Fruit fly (Drosophila melanogaster) whole organism, prepupa: ENCODE data around the gene Gr39a.

Experiments
- Blimp-1 ChIP-seq: fragments of 200-800 bp; sonication (Bioruptor generic); optimal IDR thresholded peaks from 3 replicates; lab custom pipeline; 2017; ENCODE audit warnings: missing biosample characterization, missing genetic modification characterization, mild to moderate bottlenecking, moderate library complexity, missing genetic modification reagents
- CG10631 ChIP-seq: fragments of 200-800 bp; sonication (Bioruptor generic); optimal IDR thresholded peaks from 2 replicates; lab custom pipeline; 2016; ENCODE audit warnings: missing biosample characterization, missing genetic modification characterization
- CG15336 ChIP-seq: fragments of 200-800 bp; sonication (Bioruptor generic); IDR thresholded peaks from 2 replicates; pipeline ENCODE4 v1.3.6; 2022; ENCODE audit warnings: missing biosample characterization, missing genetic modification characterization
- CG16779 ChIP-seq: fragments of 200-800 bp; sonication (Bioruptor generic); optimal IDR thresholded peaks from 3 replicates; lab custom pipeline; 2017; ENCODE audit warnings: missing biosample characterization, mild to moderate bottlenecking, missing genetic modification characterization
- CG31627 ChIP-seq: fragments of 200-800 bp; sonication (Bioruptor generic); optimal IDR thresholded peaks from 3 replicates; lab custom pipeline; 2016; ENCODE audit warnings: missing biosample characterization, missing genetic modification characterization
- CG32006 ChIP-seq: fragments of 200-800 bp; sonication (Bioruptor generic); optimal IDR thresholded peaks from 3 replicates; lab custom pipeline; 2017; ENCODE audit warnings: missing biosample characterization, mild to moderate bottlenecking, missing genetic modification characterization
- CG34406 ChIP-seq: fragments of 200-800 bp; sonication (Bioruptor generic); optimal IDR thresholded peaks from 3 replicates; lab custom pipeline; 2016; ENCODE audit warnings: missing biosample characterization, missing genetic modification characterization
- CG3919 ChIP-seq: fragments of 200-800 bp; sonication (Bioruptor generic); optimal IDR thresholded peaks from 3 replicates; lab custom pipeline; 2016; ENCODE audit warnings: missing biosample characterization, missing genetic modification characterization
- CG6163 ChIP-seq: fragments of 200-800 bp; sonication (Bioruptor generic); IDR thresholded peaks from 3 replicates; pipeline ENCODE4 v1.3.6; 2022; ENCODE audit warnings: missing biosample characterization, missing genetic modification characterization
- CG6808 ChIP-seq: fragments of 200-800 bp; sonication (Bioruptor generic); optimal IDR thresholded peaks from 3 replicates; lab custom pipeline; 2017; ENCODE audit warnings: missing biosample characterization, missing genetic modification characterization, mild to moderate bottlenecking, moderate library complexity, missing genetic modification reagents
- CG8632 ChIP-seq: fragments of 200-800 bp; sonication (Bioruptor generic); optimal IDR thresholded peaks from 3 replicates; lab custom pipeline; 2016; ENCODE audit warnings: missing biosample characterization, missing genetic modification characterization
- CG9139 ChIP-seq: fragments of 200-800 bp; sonication (Bioruptor generic); optimal IDR thresholded peaks from 3 replicates; lab custom pipeline; 2017; ENCODE audit warnings: missing biosample characterization, mild to moderate bottlenecking, missing genetic modification characterization
- Eip78C ChIP-seq: fragments of 200-800 bp; sonication (Bioruptor generic); peaks from one replicate; lab custom pipeline; 2016; ENCODE audit warnings: missing biosample characterization, missing genetic modification characterization
- Eip93F ChIP-seq: fragments of 200-800 bp; sonication (Bioruptor generic); optimal IDR thresholded peaks from 2 replicates; lab custom pipeline; 2016; ENCODE audit warnings: missing biosample characterization, mild to moderate bottlenecking, missing genetic modification characterization
- Ets96B ChIP-seq: fragments of 200-800 bp; optimal IDR thresholded peaks from 2 replicates; lab custom pipeline; 2019; ENCODE audit warnings: missing biosample characterization, mild to moderate bottlenecking, missing genetic modification characterization, moderate library complexity
- Gug ChIP-seq: fragments of 200-800 bp; sonication (Bioruptor generic); IDR thresholded peaks from 2 replicates; pipeline ENCODE4 v1.3.6; 2022; ENCODE audit warnings: missing biosample characterization, missing genetic modification characterization
- Hr4 ChIP-seq: fragments of 200-800 bp; sonication (Bioruptor generic); optimal IDR thresholded peaks from 3 replicates; lab custom pipeline; 2016; ENCODE audit warnings: missing biosample characterization, missing genetic modification characterization
- Lpt ChIP-seq: fragments of 200-800 bp; sonication (Bioruptor generic); optimal IDR thresholded peaks from 3 replicates; lab custom pipeline; 2016; ENCODE audit warnings: missing biosample characterization, missing genetic modification characterization
- OdsH ChIP-seq: fragments of 200-800 bp; sonication (Bioruptor generic); optimal IDR thresholded peaks from 3 replicates; lab custom pipeline; 2016; ENCODE audit warnings: missing biosample characterization, missing genetic modification characterization
- Sox14 ChIP-seq: fragments of 200-800 bp; sonication (Bioruptor generic); optimal IDR thresholded peaks from 3 replicates; lab custom pipeline; 2016; ENCODE audit warnings: missing biosample characterization, missing genetic modification characterization
- achi ChIP-seq: fragments of 200-800 bp; sonication (Bioruptor generic); optimal IDR thresholded peaks from 3 replicates; lab custom pipeline; 2016; ENCODE audit warnings: missing biosample characterization, missing genetic modification characterization
- acj6 ChIP-seq: fragments of 200-800 bp; sonication (Bioruptor generic); optimal IDR thresholded peaks from 3 replicates; lab custom pipeline; 2016; ENCODE audit warnings: missing biosample characterization, missing genetic modification characterization
- eg ChIP-seq: fragments of 200-800 bp; sonication (Bioruptor generic); IDR thresholded peaks from 3 replicates; pipeline ENCODE4 v1.3.6; 2022; ENCODE audit warnings: missing biosample characterization, missing genetic modification characterization
- esn ChIP-seq: fragments of 200-800 bp; sonication (Bioruptor generic); optimal IDR thresholded peaks from 2 replicates; lab custom pipeline; 2016; ENCODE audit warnings: missing biosample characterization, mild to moderate bottlenecking, missing genetic modification characterization, moderate library complexity
- fd59A ChIP-seq: fragments of 200-800 bp; sonication (Bioruptor generic); optimal IDR thresholded peaks from 2 replicates; lab custom pipeline; 2017; ENCODE audit warnings: missing biosample characterization, mild to moderate bottlenecking, missing genetic modification characterization, missing genetic modification reagents
- fd85E ChIP-seq: fragments of 200-800 bp; sonication (Bioruptor generic); optimal IDR thresholded peaks from 3 replicates; lab custom pipeline; 2016; ENCODE audit warnings: missing biosample characterization, missing genetic modification characterization
- fkh ChIP-seq: fragments of 200-800 bp; sonication (Bioruptor generic); optimal IDR thresholded peaks from 3 replicates; lab custom pipeline; 2017; ENCODE audit warnings: missing biosample characterization, mild to moderate bottlenecking, missing genetic modification characterization, moderate library complexity
- lz ChIP-seq: fragments of 200-800 bp; sonication (Bioruptor generic); optimal IDR thresholded peaks from 3 replicates; lab custom pipeline; 2016; ENCODE audit warnings: missing biosample characterization, missing genetic modification characterization
- net ChIP-seq: fragments of 200-800 bp; sonication (Bioruptor generic); optimal IDR thresholded peaks from 3 replicates; lab custom pipeline; 2016; ENCODE audit warnings: missing biosample characterization, missing genetic modification characterization
- salr ChIP-seq, 2 experiments: fragments of 200-800 bp; sonication (Bioruptor generic); optimal IDR thresholded peaks; 3 replicates each; lab custom pipeline; 2016 to 2018; ENCODE audit warnings: missing biosample characterization in 2 of 2, missing genetic modification characterization in 2 of 2, mild to moderate bottlenecking in 1 of 2
- spab ChIP-seq: fragments of 200-800 bp; sonication (Bioruptor generic); optimal IDR thresholded peaks from 2 replicates; lab custom pipeline; 2017; ENCODE audit warnings: missing biosample characterization, mild to moderate bottlenecking, missing genetic modification characterization, missing genetic modification reagents
- svp ChIP-seq: fragments of 200-800 bp; sonication (Bioruptor generic); peaks from one replicate; lab custom pipeline; 2016; ENCODE audit warnings: missing biosample characterization, missing genetic modification characterization
- topi ChIP-seq: fragments of 200-800 bp; sonication (Bioruptor generic); optimal IDR thresholded peaks from 3 replicates; lab custom pipeline; 2016; ENCODE audit warnings: missing biosample characterization, missing genetic modification characterization

The Gr39a gene

dm6 chr2L:21313909-21314400, 23.4 kb downstream of the Gr39a start, which contains the start of gene CG46314 (continued):
- TF ChIP-seq lz (peak; percentile 65), CG8632 (peak; percentile 59), CG10631 (GFP tag; lab: Kevin White, UChicago) (peak; percentile 53), CG6808 (peak; percentile 78), Lpt (no peak), CG3919 (no peak), Eip93F (GFP tag; lab: Kevin White, UChicago) (no peak), topi (GFP tag; lab: Kevin White, UChicago) (peak; percentile 59), Ets96B (tag; lab: Kevin White, UChicago) (peak; percentile 71), CG6163 (no peak), net (peak; percentile 58), CG9139 (GFP tag; lab: Kevin White, UChicago) (no peak), eg (no peak), spab (GFP tag; lab: Kevin White, UChicago) (peak; percentile 74), esn (GFP tag; lab: Kevin White, UChicago) (peak; percentile 77)

dm6 chr2L:21316716-21317115, 26.2 kb downstream of the Gr39a start:
- TF ChIP-seq Hr4 (GFP tag; lab: Kevin White, UChicago) = no peak
- TF ChIP-seq achi (GFP tag; lab: Kevin White, UChicago) = no peak
- TF ChIP-seq Gug (GFP tag; lab: Robert Waterston, UW) = no peak
- no peak for TF ChIP-seq eg
- no peak for TF ChIP-seq salr (GFP tag; optimal IDR thresholded peaks at IDR 0.05; lab: Kevin White, UChicago)
- no peak for TF ChIP-seq CG3919
- TF ChIP-seq CG31627 = no peak
- TF ChIP-seq fd59A (GFP tag; lab: Kevin White, UChicago) = no peak
- no peak for TF ChIP-seq acj6 (GFP tag; lab: Kevin White, UChicago)
- no peak for TF ChIP-seq CG16779
- no peak for TF ChIP-seq CG8632
- no peak for TF ChIP-seq CG32006 (GFP tag; lab: Kevin White, UChicago)
- TF ChIP-seq, all 60 proteins: peak for 0

- TF ChIP-seq OdsH (GFP tag; lab: Kevin White, UChicago) = no peak
Measured at dm6 chr2L:21322161-21322560, 31.6 kb downstream of the Gr39a start.

- TF ChIP-seq Blimp-1 (GFP tag; lab: Kevin White, UChicago) = no peak
- no peak for TF ChIP-seq CG32006 (GFP tag; lab: Kevin White, UChicago)
- peak; percentile 90 for TF ChIP-seq fkh (GFP tag; lab: Kevin White, UChicago)
- TF ChIP-seq svp (GFP tag; lab: Kevin White, UChicago) = peak; percentile 79
Measured at dm6 chr2L:21324438-21324890, 33.9 kb downstream of the Gr39a start.

dm6 chr2L:21329353-21329752, 38.8 kb downstream of the Gr39a start:
- TF ChIP-seq Eip78C (peak; percentile 40), fkh (GFP tag; lab: Kevin White, UChicago) (peak; percentile 28), CG15336 (no peak), Sox14 (peak; percentile 18)

dm6 chr2L:21330823-21331222, 40.3 kb downstream of the Gr39a start:
- TF ChIP-seq CG34406 (GFP tag; lab: Kevin White, UChicago) (no peak), fd85E (no peak)
